Fruit fly (Drosophila melanogaster): Measurements from ENCODE around the gene CG17648.

CG17648 gene

dm6 chr2L:1783762-1784161 lies 31.7 kb downstream of the CG17648 start, which contains the start of gene Gr22e:
Gr22e (plus strand) TSS chr2L:1784062.
- no peak for TF ChIP-seq CG17801 (GFP tag; optimal IDR thresholded peaks at IDR 0.05; ENCODE audit: partially characterized antibody)

dm6 chr2L:1787929-1788328 lies 35.8 kb downstream of the CG17648 start:
- no peak for TF ChIP-seq CG17801 (GFP tag; optimal IDR thresholded peaks at IDR 0.05; ENCODE audit: partially characterized antibody)

- no peak for TF ChIP-seq CG17801 (GFP tag; optimal IDR thresholded peaks at IDR 0.05; ENCODE audit: partially characterized antibody)
These were observed 38.2 kb downstream of the CG17648 start, which contains the start of gene Gr22d for dm6 chr2L:1790261-1790660. Gr22d (minus strand) TSS chr2L:1790361.

dm6 chr2L:1791723-1792122 lies 39.6 kb downstream of the CG17648 start, which contains the start of gene Gr22c:
Gr22c (minus strand) TSS chr2L:1791823.
- no peak for TF ChIP-seq CG17801 (GFP tag; optimal IDR thresholded peaks at IDR 0.05; ENCODE audit: partially characterized antibody)

- TF ChIP-seq CG17801 (GFP tag; optimal IDR thresholded peaks at IDR 0.05; ENCODE audit: partially characterized antibody), result no peak
These were observed 41.1 kb downstream of the CG17648 start, which contains the start of gene Gr22b for dm6 chr2L:1793168-1793567. Gr22b (minus strand) TSS chr2L:1793268.

dm6 chr2L:1794817-1795216 lies 42.7 kb downstream of the CG17648 start, which contains the start of gene Gr22a:
Gr22a (minus strand) TSS chr2L:1794917.
- TF ChIP-seq CG17801 (GFP tag; optimal IDR thresholded peaks at IDR 0.05; ENCODE audit: partially characterized antibody), result no peak
